Fruit fly (Drosophila melanogaster) whole organism, pupa: Measurements from ENCODE around the gene AnxB9.

ENCODE experiments used
- CG10348 ChIP-seq: fragments of 200-800 bp; sonication (Bioruptor generic); IDR thresholded peaks from 2 replicates; pipeline ENCODE4 v1.3.6; 2022; ENCODE audit warnings: missing biosample characterization, missing genetic modification characterization
- CG12605 ChIP-seq: fragments of 200-800 bp; sonication (Bioruptor generic); IDR thresholded peaks from 2 replicates; pipeline ENCODE4 v1.3.6; 2022; ENCODE audit warnings: missing biosample characterization, missing genetic modification characterization
- CG13204 ChIP-seq: fragments of 200-800 bp; sonication (Bioruptor generic); optimal IDR thresholded peaks from 2 replicates; lab custom pipeline; 2018; ENCODE audit warnings: missing biosample characterization, mild to moderate bottlenecking, missing genetic modification characterization, moderate library complexity
- CG14655 ChIP-seq: fragments of 200-800 bp; sonication (Bioruptor generic); optimal IDR thresholded peaks from 3 replicates; lab custom pipeline; 2017; ENCODE audit warnings: mild to moderate bottlenecking, missing biosample characterization, missing genetic modification reagents, missing genetic modification characterization
- CG15710 ChIP-seq: fragments of 200-800 bp; sonication (Bioruptor generic); optimal IDR thresholded peaks from 2 replicates; lab custom pipeline; 2018; ENCODE audit warnings: missing biosample characterization, mild to moderate bottlenecking, missing genetic modification characterization, moderate library complexity
- CG17806 ChIP-seq: fragments of 200-800 bp; sonication (Bioruptor generic); optimal IDR thresholded peaks from 2 replicates; lab custom pipeline; 2018; ENCODE audit warnings: missing biosample characterization, mild to moderate bottlenecking, missing genetic modification characterization, moderate library complexity
- CG32121 ChIP-seq: fragments of 200-800 bp; sonication (Bioruptor generic); IDR thresholded peaks from 2 replicates; pipeline ENCODE4 v1.3.6; 2022; ENCODE audit warnings: missing biosample characterization, missing genetic modification characterization
- CG34367 ChIP-seq: fragments of 200-800 bp; sonication (Bioruptor generic); optimal IDR thresholded peaks from 2 replicates; lab custom pipeline; 2018; ENCODE audit warnings: missing biosample characterization, mild to moderate bottlenecking, missing genetic modification characterization
- CG4496 ChIP-seq: fragments of 200-800 bp; sonication (Bioruptor generic); IDR thresholded peaks from 3 replicates; pipeline ENCODE4 v1.3.6; 2022; ENCODE audit warnings: missing biosample characterization, missing genetic modification characterization
- CG8159 ChIP-seq: fragments of 200-800 bp; sonication (Bioruptor generic); optimal IDR thresholded peaks from 3 replicates; lab custom pipeline; 2018; ENCODE audit warnings: missing biosample characterization, mild to moderate bottlenecking, missing genetic modification characterization, moderate library complexity
- CG8301 ChIP-seq: fragments of 200-800 bp; sonication (Bioruptor generic); optimal IDR thresholded peaks from 2 replicates; lab custom pipeline; 2018; ENCODE audit warnings: missing biosample characterization, mild to moderate bottlenecking, missing genetic modification characterization
- CG9948 ChIP-seq: fragments of 200-800 bp; sonication (Bioruptor generic); optimal IDR thresholded peaks from 2 replicates; lab custom pipeline; 2018; ENCODE audit warnings: missing biosample characterization, mild to moderate bottlenecking, missing genetic modification characterization, moderate library complexity
- D1 ChIP-seq: fragments of 200-800 bp; sonication (Bioruptor generic); optimal IDR thresholded peaks from 2 replicates; lab custom pipeline; 2018; ENCODE audit warnings: missing biosample characterization, mild to moderate bottlenecking, missing genetic modification characterization, moderate library complexity
- EcR ChIP-seq: fragments of 200-800 bp; sonication (Bioruptor generic); optimal IDR thresholded peaks from 3 replicates; lab custom pipeline; 2019; ENCODE audit warnings: missing biosample characterization, missing genetic modification characterization, mild to moderate bottlenecking, moderate library complexity, missing genetic modification reagents
- Ets98B ChIP-seq: fragments of 200-800 bp; sonication (Bioruptor generic); IDR thresholded peaks from 2 replicates; pipeline ENCODE4 v1.3.6; 2022; ENCODE audit warnings: missing biosample characterization, missing genetic modification characterization
- Pif1A ChIP-seq: fragments of 200-800 bp; sonication (Bioruptor generic); optimal IDR thresholded peaks from 3 replicates; lab custom pipeline; 2016; ENCODE audit warnings: missing biosample characterization, missing genetic modification characterization
- Pif1B ChIP-seq: fragments of 200-800 bp; sonication (Bioruptor generic); optimal IDR thresholded peaks from 3 replicates; lab custom pipeline; 2016; ENCODE audit warnings: missing biosample characterization, missing genetic modification characterization
- Snoo ChIP-seq: fragments of 200-800 bp; sonication (Bioruptor generic); optimal IDR thresholded peaks from 3 replicates; lab custom pipeline; 2017; ENCODE audit warnings: missing biosample characterization, mild to moderate bottlenecking, missing genetic modification characterization, inconsistent platforms
- fd96Ca ChIP-seq: fragments of 200-800 bp; sonication (Bioruptor generic); IDR thresholded peaks from 3 replicates; pipeline ENCODE4 v1.3.6; 2022; ENCODE audit warnings: missing biosample characterization, missing genetic modification characterization
- gl ChIP-seq: fragments of 200-800 bp; sonication (Bioruptor generic); optimal IDR thresholded peaks from 2 replicates; lab custom pipeline; 2018; ENCODE audit warnings: missing biosample characterization, mild to moderate bottlenecking, missing genetic modification characterization
- rn ChIP-seq: fragments of 200-800 bp; sonication (Bioruptor generic); IDR thresholded peaks from 2 replicates; pipeline ENCODE4 v1.3.6; 2022; ENCODE audit warnings: missing biosample characterization, missing genetic modification characterization

The AnxB9 gene

DNA sequence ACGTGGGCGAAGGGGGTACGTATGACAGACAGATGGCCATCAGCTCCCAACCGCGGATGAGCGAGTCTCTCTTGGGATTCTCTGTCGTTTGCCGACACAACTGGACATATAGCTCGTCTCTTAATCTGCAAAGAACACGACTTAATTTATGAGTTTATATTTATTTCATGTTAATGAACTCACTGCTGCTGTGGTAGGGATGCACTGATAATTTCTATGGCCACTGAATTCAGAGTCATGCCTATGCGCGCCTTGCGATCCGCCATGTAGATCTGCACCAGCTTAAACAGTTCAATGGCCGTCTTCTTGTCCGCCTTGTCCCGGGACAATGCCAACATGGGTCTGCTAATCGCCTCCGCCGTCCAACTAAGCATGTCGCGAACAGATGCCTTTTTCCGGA lies 19.9 kb downstream of the AnxB9 start:
- TF ChIP-seq CG8159 (tag; lab: Kevin White, UChicago) (no peak), CG17806 (tag; lab: Kevin White, UChicago) (no peak), EcR (GFP tag; lab: Kevin White, UChicago) (peak; percentile 87)

DNA sequence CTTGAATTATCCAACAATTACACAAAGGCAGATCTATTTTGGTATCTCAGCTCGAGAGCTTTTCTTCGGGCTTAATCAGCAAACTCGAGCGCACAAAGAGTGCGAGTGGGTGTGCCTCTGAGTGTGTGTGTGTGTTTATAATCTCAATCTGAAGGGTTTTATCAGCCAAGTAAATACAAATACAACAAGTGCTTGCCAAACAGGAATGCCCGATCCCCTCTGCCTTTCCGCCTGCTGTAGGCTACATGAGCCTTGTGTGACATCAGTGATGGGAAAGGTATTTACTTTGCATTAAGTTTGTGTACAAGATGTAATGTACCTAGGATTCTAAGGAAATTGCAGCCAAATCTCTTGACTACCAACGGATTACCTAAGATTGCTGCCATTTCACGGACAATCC lies 24.4 kb downstream of the AnxB9 start:
- TF ChIP-seq CG10348 (GFP tag; lab: Robert Waterston, UW): no peak
- no peak for TF ChIP-seq CG15710
- peak; percentile 42; the same call in 1 of the 3 replicates for TF ChIP-seq fd96Ca (GFP tag; lab: Robert Waterston, UW)
- no peak for TF ChIP-seq CG17806 (tag; lab: Kevin White, UChicago)
- peak; percentile 64 for TF ChIP-seq Pif1B (GFP tag; lab: Kevin White, UChicago)
- TF ChIP-seq CG8159 (tag; lab: Kevin White, UChicago): peak; percentile 32
- TF ChIP-seq D1 (tag; lab: Kevin White, UChicago): no peak
- TF ChIP-seq Snoo: peak; percentile 43
- peak; percentile 54; the same call in 1 of the 3 replicates for TF ChIP-seq CG4496 (GFP tag; lab: Robert Waterston, UW)
- TF ChIP-seq Ets98B (GFP tag; lab: Robert Waterston, UW): peak; percentile 27; the same call in 1 of the 2 replicates
- TF ChIP-seq CG14655 (GFP tag; lab: Kevin White, UChicago): no peak
- no peak for TF ChIP-seq CG8301 (tag; lab: Kevin White, UChicago)
- TF ChIP-seq CG34367 (tag; lab: Kevin White, UChicago): peak; percentile 41
- TF ChIP-seq CG9948 (tag; lab: Kevin White, UChicago): no peak
- peak; percentile 12 for TF ChIP-seq gl (tag; lab: Kevin White, UChicago)
- TF ChIP-seq CG13204 (GFP tag; lab: Kevin White, UChicago): no peak
- no peak for TF ChIP-seq rn (GFP tag; lab: Robert Waterston, UW)
- TF ChIP-seq CG12605 (GFP tag; lab: Robert Waterston, UW): 0 out of 2 replicates have a peak, but pooled peaks have one; percentile 31
- peak; percentile 60 for TF ChIP-seq Pif1A
- TF ChIP-seq EcR (GFP tag; lab: Kevin White, UChicago): no peak
- TF ChIP-seq CG32121: peak; percentile 29; the same call in 1 of the 2 replicates

DNA sequence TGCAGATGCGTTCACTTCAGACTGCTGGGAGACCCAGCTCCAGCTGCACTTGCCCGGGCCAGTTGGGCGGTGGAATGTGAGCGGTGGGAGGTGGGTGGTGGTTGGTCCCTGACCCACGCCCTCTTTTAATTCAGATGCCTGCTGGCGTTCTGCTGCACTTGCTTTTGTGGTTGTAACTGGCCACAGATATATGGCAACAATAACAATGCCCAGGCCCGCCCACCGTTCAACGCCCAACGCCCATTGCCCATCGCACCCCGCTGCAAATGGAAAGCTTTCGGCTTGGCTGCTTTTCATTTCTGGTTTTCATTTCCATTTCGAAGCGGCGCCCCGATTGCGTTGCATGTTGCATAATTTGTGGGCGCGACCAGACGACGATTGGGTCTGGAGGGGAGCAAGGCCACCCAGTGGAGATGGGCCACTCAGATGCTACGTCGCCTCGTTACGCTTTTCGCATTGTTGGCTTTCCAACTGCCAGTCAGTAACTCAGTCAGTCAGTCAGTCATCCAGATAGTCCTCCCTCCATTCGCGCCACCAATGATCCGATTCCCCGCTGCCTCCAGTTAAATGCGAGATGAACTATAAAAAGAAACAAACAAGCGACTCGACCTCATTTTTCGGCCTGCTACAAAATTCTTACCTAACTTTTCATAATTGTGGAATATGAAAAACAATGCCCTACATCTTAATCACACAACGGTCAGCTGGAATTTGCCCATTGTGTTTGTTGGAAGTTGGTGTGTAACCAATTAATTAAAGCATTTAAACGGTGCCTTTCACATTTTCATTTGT lies 25.4 kb downstream of the AnxB9 start:
- TF ChIP-seq CG15710 (no peak), CG4496 (GFP tag; lab: Robert Waterston, UW) (no peak), gl (tag; lab: Kevin White, UChicago) (no peak), Pif1A (no peak), CG12605 (GFP tag; lab: Robert Waterston, UW) (no peak), fd96Ca (GFP tag; lab: Robert Waterston, UW) (no peak), Snoo (no peak), rn (GFP tag; lab: Robert Waterston, UW) (no peak), CG8159 (tag; lab: Kevin White, UChicago) (no peak), CG13204 (GFP tag; lab: Kevin White, UChicago) (peak; percentile 20), CG10348 (GFP tag; lab: Robert Waterston, UW) (no peak), CG9948 (tag; lab: Kevin White, UChicago) (no peak), CG14655 (GFP tag; lab: Kevin White, UChicago) (no peak), CG17806 (tag; lab: Kevin White, UChicago) (no peak), EcR (GFP tag; lab: Kevin White, UChicago) (peak; percentile 62), Ets98B (GFP tag; lab: Robert Waterston, UW) (no peak)

dm6 chr3R:21091500-21091899 lies 26.5 kb downstream of the AnxB9 start:
- peak; percentile 40; the same call in 1 of the 3 replicates for TF ChIP-seq CG4496 (GFP tag; lab: Robert Waterston, UW)
- TF ChIP-seq D1 (tag; lab: Kevin White, UChicago): no peak

DNA sequence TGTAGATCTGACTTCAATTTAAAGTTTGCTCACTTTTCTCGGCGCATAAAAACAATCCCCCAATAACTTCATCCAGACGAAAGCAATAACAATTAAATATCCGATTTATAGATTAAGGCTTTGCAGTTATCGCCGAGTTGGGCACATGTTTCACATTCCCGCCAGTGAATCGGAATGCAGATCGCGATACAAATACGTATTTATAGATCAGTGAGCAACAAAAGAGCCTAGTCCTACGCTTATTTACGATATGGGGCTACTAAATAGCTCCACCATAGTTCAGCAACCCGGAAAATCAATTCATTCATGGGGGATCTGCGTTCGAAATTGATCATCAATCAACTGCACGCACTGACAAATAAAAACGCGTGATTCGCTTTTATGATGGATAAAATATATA lies 27.0 kb downstream of the AnxB9 start:
- no peak for TF ChIP-seq fd96Ca (GFP tag; lab: Robert Waterston, UW)
- peak; percentile 64 for TF ChIP-seq EcR (GFP tag; lab: Kevin White, UChicago)
- TF ChIP-seq, all 21 proteins: peak for 1

DNA sequence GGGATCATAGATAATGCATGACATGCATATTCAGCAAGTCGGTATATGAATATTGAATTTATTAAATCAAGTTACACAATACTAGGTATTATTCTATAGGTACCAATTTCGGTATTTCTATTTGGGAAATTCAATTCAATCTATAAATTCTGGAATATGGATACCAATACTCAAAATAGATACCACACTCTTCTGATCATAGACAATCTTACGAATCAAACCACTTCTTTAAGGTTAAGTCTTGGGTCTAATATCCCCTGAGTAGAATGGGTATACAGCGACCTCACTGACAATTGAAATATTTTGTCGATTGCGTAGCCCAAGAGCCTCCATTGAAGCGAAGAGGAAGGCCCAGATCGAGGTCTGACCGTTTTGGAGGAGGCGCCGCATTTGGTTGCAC lies 27.8 kb downstream of the AnxB9 start:
- TF ChIP-seq CG17806 (tag; lab: Kevin White, UChicago): no peak
- TF ChIP-seq CG9948 (tag; lab: Kevin White, UChicago): no peak
- TF ChIP-seq CG34367 (tag; lab: Kevin White, UChicago): no peak
- TF ChIP-seq Pif1A: no peak
- no peak for TF ChIP-seq CG14655 (GFP tag; lab: Kevin White, UChicago)
- TF ChIP-seq CG10348 (GFP tag; lab: Robert Waterston, UW): no peak
- TF ChIP-seq CG4496 (GFP tag; lab: Robert Waterston, UW): no peak
- TF ChIP-seq rn (GFP tag; lab: Robert Waterston, UW): no peak
- no peak for TF ChIP-seq fd96Ca (GFP tag; lab: Robert Waterston, UW)
- no peak for TF ChIP-seq Pif1B (GFP tag; lab: Kevin White, UChicago)
- no peak for TF ChIP-seq EcR (GFP tag; lab: Kevin White, UChicago)
- TF ChIP-seq Ets98B (GFP tag; lab: Robert Waterston, UW): no peak
- no peak for TF ChIP-seq CG32121
- no peak for TF ChIP-seq CG13204 (GFP tag; lab: Kevin White, UChicago)
- TF ChIP-seq CG8159 (tag; lab: Kevin White, UChicago): no peak
- no peak for TF ChIP-seq gl (tag; lab: Kevin White, UChicago)
- TF ChIP-seq, all 21 proteins: peak for 0
